Fruit fly (Drosophila melanogaster): Measurements from ENCODE around the gene GluRIIC.

GluRIIC gene

DNA sequence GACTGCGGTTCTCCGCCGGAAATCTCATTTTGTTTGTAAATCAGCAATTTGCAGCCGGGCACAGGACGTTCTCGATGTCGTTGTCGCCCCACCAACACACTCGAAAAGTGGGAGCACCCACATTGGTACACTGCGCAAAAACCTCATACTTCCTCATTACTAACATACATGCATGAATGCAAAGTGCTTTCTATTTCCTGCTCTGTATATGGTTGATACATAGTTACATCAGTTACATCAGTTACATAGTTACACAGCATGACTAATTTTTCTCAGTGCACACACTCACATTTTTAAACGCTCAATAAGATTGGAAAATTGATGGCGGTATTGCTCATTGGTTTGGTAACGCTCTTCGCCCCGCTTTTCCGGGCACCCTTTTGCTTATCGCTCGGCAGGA is 16.8 kb upstream of the GluRIIC start (continued):
- TF ChIP-seq Dek (tag; optimal IDR thresholded peaks at IDR 0.05) (no peak), CG7357 (GFP tag; IDR thresholded peaks at IDR 0.05) (no peak), dpn (GFP tag; optimal IDR thresholded peaks at IDR 0.05) (peak in 1 of 2 experiments; percentile 8), HHEX (GFP tag; optimal IDR thresholded peaks at IDR 0.05) (no peak), Meics (GFP tag; optimal IDR thresholded peaks at IDR 0.05) (peak; percentile 32), CG18476 (GFP tag; optimal IDR thresholded peaks at IDR 0.05) (no peak), CG16815 (GFP tag; optimal IDR thresholded peaks at IDR 0.05) (no peak), Sox102F (GFP tag; optimal IDR thresholded peaks at IDR 0.05) (no peak), ems (GFP tag; optimal IDR thresholded peaks at IDR 0.05) (peak; percentile 37), grau (tag; optimal IDR thresholded peaks at IDR 0.05) (peak; percentile 30), CG12071 (GFP tag; optimal IDR thresholded peaks at IDR 0.05) (peak; percentile 24), CG12769 (tag; optimal IDR thresholded peaks at IDR 0.05) (peak; percentile 51), pum (GFP tag; optimal IDR thresholded peaks at IDR 0.05) (no peak), CG8478 (optimal IDR thresholded peaks at IDR 0.05) (no peak), CG1603 (tag; optimal IDR thresholded peaks at IDR 0.05) (peak; percentile 44), CG2120 (GFP tag; optimal IDR thresholded peaks at IDR 0.05) (peak; percentile 42), stc (GFP tag; IDR thresholded peaks at IDR 0.05) (0 out of 2 replicates have a peak, but pooled peaks have one; percentile 10), CG1647 (GFP tag; optimal IDR thresholded peaks at IDR 0.05) (no peak), Xrp1 (GFP tag; IDR thresholded peaks at IDR 0.05) (0 out of 2 replicates have a peak, but pooled peaks have one; percentile 15), HLH54F (GFP tag; optimal IDR thresholded peaks at IDR 0.05) (no peak), CG6689 (GFP tag; IDR thresholded peaks at IDR 0.05) (peak; percentile 22; the same call in 1 of the 2 replicates), en (GFP tag; optimal IDR thresholded peaks at IDR 0.05) (no peak), kni (GFP tag; optimal IDR thresholded peaks at IDR 0.05) (no peak), cwo (GFP tag; optimal IDR thresholded peaks at IDR 0.05) (peak; percentile 3), CG13424 (tag; optimal IDR thresholded peaks at IDR 0.05) (peak; percentile 15), nom (GFP tag; optimal IDR thresholded peaks at IDR 0.05) (no peak), CG15011 (GFP tag; optimal IDR thresholded peaks at IDR 0.05) (no peak), Kr (GFP tag; optimal IDR thresholded peaks at IDR 0.05) (no peak), ci (GFP tag; IDR thresholded peaks at IDR 0.05) (0 out of 3 replicates have a peak, but pooled peaks have one; percentile 43), CG11504 (tag; optimal IDR thresholded peaks at IDR 0.05) (peak; percentile 44), CG14441 (GFP tag; IDR thresholded peaks at IDR 0.05) (0 out of 2 replicates have a peak, but pooled peaks have one; percentile 17), CG15269 (tag; optimal IDR thresholded peaks at IDR 0.05) (peak; percentile 35), sna (GFP tag; IDR thresholded peaks at IDR 0.05; ENCODE audit: partially characterized antibody) (no peak), gem (tag; optimal IDR thresholded peaks at IDR 0.05) (peak; percentile 41), dm (GFP tag; optimal IDR thresholded peaks at IDR 0.05) (no peak), tgo (GFP tag; IDR thresholded peaks at IDR 0.05) (peak; percentile 26; the same call in 1 of the 3 replicates), ken (GFP tag; IDR thresholded peaks at IDR 0.05) (0 out of 3 replicates have a peak, but pooled peaks have one; percentile 30), CG34224 (GFP tag; IDR thresholded peaks at IDR 0.05; ENCODE audit: partially characterized antibody) (no peak), mam (GFP tag; optimal IDR thresholded peaks at IDR 0.05) (peak; percentile 29), vvl (GFP tag; IDR thresholded peaks at IDR 0.05) (0 out of 2 replicates have a peak, but pooled peaks have one; percentile 28), Hmr (GFP tag; optimal IDR thresholded peaks at IDR 0.05) (peak; percentile 15), org-1 (GFP tag; optimal IDR thresholded peaks at IDR 0.05) (peak; percentile 3), ase (GFP tag; IDR thresholded peaks at IDR 0.05) (0 out of 3 replicates have a peak, but pooled peaks have one; percentile 38), tll (GFP tag; optimal IDR thresholded peaks at IDR 0.05) (no peak), Taf1 (GFP tag; IDR thresholded peaks at IDR 0.05) (peak; percentile 25; the same call in 1 of the 2 replicates), CG31441 (GFP tag; IDR thresholded peaks at IDR 0.05) (0 out of 2 replicates have a peak, but pooled peaks have one; percentile 13), CG10209 (GFP tag; optimal IDR thresholded peaks at IDR 0.05) (no peak), bab2 (GFP tag; optimal IDR thresholded peaks at IDR 0.05) (peak; percentile 19), B-H1 (GFP tag; IDR thresholded peaks at IDR 0.05) (no peak; the same call in 2 of the 3 replicates), nerfin-1 (tag; optimal IDR thresholded peaks at IDR 0.05) (no peak)
